Fruit fly (Drosophila melanogaster) S2 (cell line): Measurements from ENCODE around the gene CG2104.

Experiments
- CG8478 ChIP-seq: fragments of >200 bp; optimal IDR thresholded peaks from 2 replicates; lab custom pipeline; 2018
- CTCF ChIP-seq, 2 experiments: fragments of >200 bp; optimal IDR thresholded peaks; 2 replicates each; lab custom pipeline; 2018

dm6 chr3R:5668928-5669739, 24.0 kb downstream of the CG2104 start, which contains the start of the genes Xe7 and Atg17:
- TF ChIP-seq CTCF (optimal IDR thresholded peaks at IDR 0.05; lab: Kevin White, UChicago) (no peak), CG8478 (lab: Kevin White, UChicago) (no peak)
